Worm (Caenorhabditis elegans): ENCODE data around the gene F46B3.16.
A peak's percentile ranks its signal among the peaks of the same experiment; 100 is the strongest.

F46B3.16 gene

ce11 chrV:20600704-20601103 is 33.7 kb upstream of the F46B3.16 start:
- TF ChIP-seq ceh-18 (tag; optimal IDR thresholded peaks at IDR 0.05) (no peak), elt-4 (tag; optimal IDR thresholded peaks at IDR 0.05) (peak; percentile 87), ceh-31 (tag; optimal IDR thresholded peaks at IDR 0.05) (peak; percentile 7)

ce11 chrV:20603014-20603413 is 31.4 kb upstream of the F46B3.16 start, which contains the start of gene ttr-11:
ttr-11 (plus strand) TSS chrV:20603314.
- TF ChIP-seq ceh-9 (tag; optimal IDR thresholded peaks at IDR 0.05) (no peak), nfya-1 (tag; optimal IDR thresholded peaks at IDR 0.05) (no peak), ceh-14 (tag; optimal IDR thresholded peaks at IDR 0.05) (no peak), unc-86 (tag; optimal IDR thresholded peaks at IDR 0.05) (no peak), fax-1 (tag; optimal IDR thresholded peaks at IDR 0.05) (no peak), Y22D7AL.16 (tag; optimal IDR thresholded peaks at IDR 0.05) (no peak), lin-11 (tag; optimal IDR thresholded peaks at IDR 0.05) (no peak), nhr-11 (tag; optimal IDR thresholded peaks at IDR 0.05) (no peak), ttx-3 (tag; optimal IDR thresholded peaks at IDR 0.05) (no peak)

ce11 chrV:20604606-20605155 is 29.7 kb upstream of the F46B3.16 start, which contains the start of gene ttr-57:
ttr-57 (plus strand) TSS chrV:20605105.
- no peak for TF ChIP-seq ceh-19 (GFP tag; optimal IDR thresholded peaks at IDR 0.05)
- no peak for TF ChIP-seq hlh-15 (tag; optimal IDR thresholded peaks at IDR 0.05)
- no peak for TF ChIP-seq che-1 (tag; optimal IDR thresholded peaks at IDR 0.05)
- no peak for TF ChIP-seq ceh-18 (tag; optimal IDR thresholded peaks at IDR 0.05)
- no peak for TF ChIP-seq sox-4 (tag; optimal IDR thresholded peaks at IDR 0.05)
- no peak for TF ChIP-seq ceh-30 (tag; optimal IDR thresholded peaks at IDR 0.05)
- no peak for TF ChIP-seq ztf-16 (tag; optimal IDR thresholded peaks at IDR 0.05)
- no peak for TF ChIP-seq unc-86 (tag; optimal IDR thresholded peaks at IDR 0.05)
- no peak for TF ChIP-seq hlh-13 (GFP tag; optimal IDR thresholded peaks at IDR 0.05)
- TF ChIP-seq lin-11 (tag; optimal IDR thresholded peaks at IDR 0.05): no peak
- no peak for TF ChIP-seq mec-3 (tag; optimal IDR thresholded peaks at IDR 0.05; ENCODE audit: borderline replicate concordance)
- no peak for TF ChIP-seq pros-1 (tag; optimal IDR thresholded peaks at IDR 0.05)
- TF ChIP-seq pat-9 (tag; optimal IDR thresholded peaks at IDR 0.05): no peak
- TF ChIP-seq hlh-8 (tag; optimal IDR thresholded peaks at IDR 0.05): no peak
- TF ChIP-seq ahr-1 (tag; optimal IDR thresholded peaks at IDR 0.05): no peak
- no peak for TF ChIP-seq F13H6.1 (tag; optimal IDR thresholded peaks at IDR 0.05)
- TF ChIP-seq fax-1 (tag; optimal IDR thresholded peaks at IDR 0.05): no peak
- no peak for TF ChIP-seq elt-2 (tag; optimal IDR thresholded peaks at IDR 0.05)
- no peak for TF ChIP-seq dve-1 (tag; optimal IDR thresholded peaks at IDR 0.05)
- no peak for TF ChIP-seq unc-42 (tag; optimal IDR thresholded peaks at IDR 0.05)

ce11 chrV:20605812-20606211 is 28.6 kb upstream of the F46B3.16 start:
- peak; percentile 85 for TF ChIP-seq rnt-1 (tag; optimal IDR thresholded peaks at IDR 0.05)

- TF ChIP-seq eyg-1 (tag; optimal IDR thresholded peaks at IDR 0.05) (no peak), hlh-6 (tag; optimal IDR thresholded peaks at IDR 0.05) (no peak), C08G9.2 (tag; optimal IDR thresholded peaks at IDR 0.05) (no peak), Y22D7AL.16 (tag; optimal IDR thresholded peaks at IDR 0.05) (no peak), hlh-15 (tag; optimal IDR thresholded peaks at IDR 0.05) (no peak), ama-1 (optimal IDR thresholded peaks at IDR 0.05) (no peak), pha-4 (tag; optimal IDR thresholded peaks at IDR 0.05) (no peak)
Measured at ce11 chrV:20606617-20607016, 27.8 kb upstream of the F46B3.16 start, which contains the start of gene F46B3.23. F46B3.23 (minus strand) TSS chrV:20606717.

- TF ChIP-seq hlh-30 (tag; optimal IDR thresholded peaks at IDR 0.05; ENCODE audit: insufficient read depth) (no peak), nhr-11 (tag; optimal IDR thresholded peaks at IDR 0.05) (no peak), nhr-232 (tag; optimal IDR thresholded peaks at IDR 0.05) (no peak), fkh-10 (GFP tag; optimal IDR thresholded peaks at IDR 0.05) (no peak), pat-9 (tag; optimal IDR thresholded peaks at IDR 0.05) (no peak), ama-1 (optimal IDR thresholded peaks at IDR 0.05) (no peak), ztf-16 (tag; optimal IDR thresholded peaks at IDR 0.05) (no peak), dmd-4 (tag; optimal IDR thresholded peaks at IDR 0.05; ENCODE audit: borderline replicate concordance) (no peak), ceh-19 (GFP tag; optimal IDR thresholded peaks at IDR 0.05) (no peak), unc-3 (GFP tag; conservative IDR thresholded peaks at IDR 0.05) (no peak), unc-3 (tag; optimal IDR thresholded peaks at IDR 0.05) (no peak), ceh-31 (tag; optimal IDR thresholded peaks at IDR 0.05) (no peak), dve-1 (tag; optimal IDR thresholded peaks at IDR 0.05) (no peak), pha-2 (tag; optimal IDR thresholded peaks at IDR 0.05) (no peak), ttx-3 (tag; optimal IDR thresholded peaks at IDR 0.05) (no peak), pax-1 (tag; optimal IDR thresholded peaks at IDR 0.05) (no peak), ceh-18 (tag; optimal IDR thresholded peaks at IDR 0.05) (no peak), ceh-30 (tag; optimal IDR thresholded peaks at IDR 0.05) (no peak), tbx-2 (tag; optimal IDR thresholded peaks at IDR 0.05) (no peak)
Measured at ce11 chrV:20608688-20609087, 25.7 kb upstream of the F46B3.16 start, which contains the start of gene ttr-12. ttr-12 (minus strand) TSS chrV:20608788.
